Fruit fly (Drosophila melanogaster) whole organism, embryonic: Measurements from ENCODE around the gene Orp8.

Experiments used
- CG11247 ChIP-seq: fragments of 200-800 bp; sonication (Bioruptor generic); IDR thresholded peaks from 2 replicates; pipeline ENCODE4 v1.3.6; 2022; ENCODE audit warnings: missing biosample characterization, missing genetic modification characterization
- CG12236 ChIP-seq: fragments of 200-800 bp; sonication (Bioruptor generic); optimal IDR thresholded peaks from 2 replicates; lab custom pipeline; 2016; ENCODE audit warnings: missing biosample characterization, missing genetic modification characterization
- CG14667 ChIP-seq: fragments of 200-800 bp; sonication (Bioruptor generic); IDR thresholded peaks from 2 replicates; pipeline ENCODE4 v1.3.6; 2022; ENCODE audit warnings: missing biosample characterization, missing genetic modification characterization
- CG1792 ChIP-seq: fragments of 200-800 bp; sonication (Bioruptor generic); optimal IDR thresholded peaks from 2 replicates; lab custom pipeline; 2016; ENCODE audit warnings: missing biosample characterization, missing genetic modification characterization
- CG18262 ChIP-seq: fragments of 200-800 bp; optimal IDR thresholded peaks from 3 replicates; lab custom pipeline; 2019; ENCODE audit warnings: missing biosample characterization, mild to moderate bottlenecking, missing genetic modification characterization, moderate library complexity
- CG31388 ChIP-seq: fragments of 200-800 bp; sonication (Bioruptor generic); optimal IDR thresholded peaks from 2 replicates; lab custom pipeline; 2016; ENCODE audit warnings: missing biosample characterization, missing genetic modification characterization
- CG34224 ChIP-seq: fragments of 200-800 bp; sonication (Bioruptor generic); IDR thresholded peaks from 3 replicates; pipeline ENCODE4 v1.3.6; 2022; ENCODE audit warnings: missing biosample characterization, missing genetic modification characterization; ENCODE audit not compliant: partially characterized antibody
- CG4328 ChIP-seq: fragments of 200-800 bp; sonication (Bioruptor generic); optimal IDR thresholded peaks from 3 replicates; lab custom pipeline; 2017; ENCODE audit warnings: missing biosample characterization, missing genetic modification reagents, missing genetic modification characterization
- CG5953 ChIP-seq: fragments of 200-800 bp; sonication (Bioruptor generic); IDR thresholded peaks from 2 replicates; pipeline ENCODE4 v1.3.6; 2022; ENCODE audit warnings: missing biosample characterization, missing genetic modification characterization
- CG7372 ChIP-seq: fragments of 200-800 bp; sonication (Bioruptor generic); IDR thresholded peaks from 2 replicates; pipeline ENCODE4 v1.3.6; 2022; ENCODE audit warnings: missing biosample characterization, missing genetic modification characterization
- CG7745 ChIP-seq: fragments of 200-800 bp; sonication (Bioruptor generic); optimal IDR thresholded peaks from 2 replicates; lab custom pipeline; 2018; ENCODE audit warnings: missing biosample characterization, mild to moderate bottlenecking, missing genetic modification characterization, moderate library complexity
- CG9215 ChIP-seq: fragments of 200-800 bp; sonication (Bioruptor generic); IDR thresholded peaks from 2 replicates; pipeline ENCODE4 v1.3.6; 2022; ENCODE audit warnings: missing biosample characterization, missing genetic modification characterization
- CG9876 ChIP-seq: fragments of 200-800 bp; sonication (Bioruptor generic); optimal IDR thresholded peaks from 2 replicates; lab custom pipeline; 2016; ENCODE audit warnings: missing biosample characterization, missing genetic modification characterization
- CG9932 ChIP-seq: fragments of 200-800 bp; sonication (Bioruptor generic); IDR thresholded peaks from 2 replicates; pipeline ENCODE4 v1.3.6; 2022; ENCODE audit warnings: missing biosample characterization, missing genetic modification characterization
- Dbx ChIP-seq: fragments of 200-800 bp; sonication (Bioruptor generic); IDR thresholded peaks from 3 replicates; pipeline ENCODE4 v1.3.6; 2022; ENCODE audit warnings: missing biosample characterization, missing genetic modification characterization
- Hmr ChIP-seq: fragments of 200-800 bp; sonication (Bioruptor generic); optimal IDR thresholded peaks from 3 replicates; lab custom pipeline; 2017; ENCODE audit warnings: mild to moderate bottlenecking, missing biosample characterization, missing genetic modification reagents, missing genetic modification characterization
- MBD-R2 ChIP-seq: fragments of 200-800 bp; sonication (Bioruptor generic); IDR thresholded peaks from 2 replicates; pipeline ENCODE4 v1.3.6; 2022; ENCODE audit warnings: missing biosample characterization, missing genetic modification characterization
- Med ChIP-seq: fragments of 200-800 bp; sonication (Bioruptor generic); peaks from one replicate; lab custom pipeline; 2016; ENCODE audit warnings: missing biosample characterization, missing genetic modification characterization, mild to moderate bottlenecking, inconsistent platforms, moderate library complexity
- NC2β ChIP-seq: fragments of 200-800 bp; sonication (Bioruptor generic); optimal IDR thresholded peaks from 2 replicates; lab custom pipeline; 2016; ENCODE audit warnings: missing biosample characterization, missing genetic modification characterization
- Oli ChIP-seq: fragments of 200-800 bp; sonication (Bioruptor generic); optimal IDR thresholded peaks from 2 replicates; lab custom pipeline; 2018; ENCODE audit warnings: missing biosample characterization, mild to moderate bottlenecking, missing genetic modification characterization, moderate library complexity
- Ptx1 ChIP-seq: fragments of 200-800 bp; sonication (Bioruptor generic); IDR thresholded peaks from 2 replicates; pipeline ENCODE4 v1.3.6; 2022; ENCODE audit warnings: missing biosample characterization, missing genetic modification characterization
- Ravus ChIP-seq: fragments of 200-800 bp; sonication (Bioruptor generic); IDR thresholded peaks from 2 replicates; pipeline ENCODE4 v1.3.6; 2022; ENCODE audit warnings: missing biosample characterization, missing genetic modification characterization
- Rfx ChIP-seq: fragments of 200-800 bp; sonication (Bioruptor generic); IDR thresholded peaks from 2 replicates; pipeline ENCODE4 v1.3.6; 2022; ENCODE audit warnings: missing biosample characterization, missing genetic modification characterization
- ab ChIP-seq: fragments of 200-800 bp; sonication (Bioruptor generic); optimal IDR thresholded peaks from 2 replicates; lab custom pipeline; 2016; ENCODE audit warnings: missing biosample characterization, missing genetic modification characterization
- al ChIP-seq: fragments of 200-800 bp; sonication (Bioruptor generic); IDR thresholded peaks from 2 replicates; pipeline ENCODE4 v1.3.6; 2022; ENCODE audit warnings: missing biosample characterization, missing genetic modification characterization
- bbx ChIP-seq: fragments of 200-800 bp; sonication (Bioruptor generic); IDR thresholded peaks from 2 replicates; pipeline ENCODE4 v1.3.6; 2022; ENCODE audit warnings: missing biosample characterization, missing genetic modification characterization; ENCODE audit not compliant: partially characterized antibody
- crol ChIP-seq: fragments of 200-800 bp; sonication (Bioruptor generic); IDR thresholded peaks from 2 replicates; pipeline ENCODE4 v1.3.6; 2022; ENCODE audit warnings: missing biosample characterization, missing genetic modification characterization
- dysf ChIP-seq: fragments of 200-800 bp; sonication (Bioruptor generic); IDR thresholded peaks from 3 replicates; pipeline ENCODE4 v1.3.6; 2022; ENCODE audit warnings: missing biosample characterization, missing genetic modification characterization
- ftz-f1 ChIP-seq: fragments of 200-800 bp; sonication (Bioruptor generic); optimal IDR thresholded peaks from 2 replicates; lab custom pipeline; 2016; ENCODE audit warnings: missing biosample characterization, missing genetic modification characterization
- gfzf ChIP-seq: fragments of 200-800 bp; sonication (Bioruptor generic); optimal IDR thresholded peaks from 2 replicates; lab custom pipeline; 2016; ENCODE audit warnings: missing biosample characterization, mild to moderate bottlenecking, missing genetic modification characterization, moderate library complexity
- hb ChIP-seq: fragments of 200-800 bp; sonication (Bioruptor generic); IDR thresholded peaks from 3 replicates; pipeline ENCODE4 v1.3.6; 2022; ENCODE audit warnings: missing biosample characterization, missing genetic modification characterization; ENCODE audit not compliant: partially characterized antibody
- inv ChIP-seq: fragments of 200-800 bp; sonication (Bioruptor generic); IDR thresholded peaks from 2 replicates; pipeline ENCODE4 v1.3.6; 2022; ENCODE audit warnings: missing biosample characterization, missing genetic modification characterization; ENCODE audit not compliant: partially characterized antibody
- lab ChIP-seq: fragments of 200-800 bp; sonication (Bioruptor generic); optimal IDR thresholded peaks from 3 replicates; lab custom pipeline; 2017; ENCODE audit warnings: missing biosample characterization, missing genetic modification characterization, mild to moderate bottlenecking, moderate library complexity, missing genetic modification reagents
- nmo ChIP-seq: fragments of 200-800 bp; sonication (Bioruptor generic); optimal IDR thresholded peaks from 2 replicates; lab custom pipeline; 2018; ENCODE audit warnings: missing biosample characterization, mild to moderate bottlenecking, missing genetic modification characterization, moderate library complexity
- prd ChIP-seq, 3 experiments: fragments of >200 bp in 2 of 3; fragments of 200-800 bp in 1 of 3; sonication (Bioruptor generic) in 1 of 3; optimal IDR thresholded peaks in 2 of 3; IDR thresholded peaks in 1 of 3; 2 replicates in 2 of 3; 3 replicates in 1 of 3; pipeline versions ENCODE4 v1.3.6 to Lab custom; 2017 to 2022; ENCODE audit warnings: missing biosample characterization in 1 of 3, missing genetic modification characterization in 1 of 3
- ranshi ChIP-seq: fragments of 200-800 bp; sonication (Bioruptor generic); IDR thresholded peaks from 2 replicates; pipeline ENCODE4 v1.3.6; 2022; ENCODE audit warnings: missing biosample characterization, missing genetic modification characterization
- row ChIP-seq: fragments of 200-800 bp; sonication (Bioruptor generic); IDR thresholded peaks from 3 replicates; pipeline ENCODE4 v1.3.6; 2022; ENCODE audit warnings: missing biosample characterization, missing genetic modification characterization
- sd ChIP-seq: fragments of 200-800 bp; sonication (Bioruptor generic); optimal IDR thresholded peaks from 3 replicates; lab custom pipeline; 2018; ENCODE audit warnings: missing biosample characterization, mild to moderate bottlenecking, missing genetic modification characterization, moderate library complexity
- sima ChIP-seq: fragments of 200-800 bp; sonication (Bioruptor generic); optimal IDR thresholded peaks from 2 replicates; lab custom pipeline; 2016; ENCODE audit warnings: missing biosample characterization, missing genetic modification characterization
- slbo ChIP-seq: fragments of 200-800 bp; sonication (Bioruptor generic); IDR thresholded peaks from 2 replicates; pipeline ENCODE4 v1.3.6; 2022; ENCODE audit warnings: missing biosample characterization, missing genetic modification characterization
- stc ChIP-seq: fragments of 200-800 bp; sonication (Bioruptor generic); IDR thresholded peaks from 2 replicates; pipeline ENCODE4 v1.3.6; 2022; ENCODE audit warnings: missing biosample characterization, missing genetic modification characterization
- stwl ChIP-seq: fragments of 200-800 bp; sonication (Bioruptor generic); optimal IDR thresholded peaks from 3 replicates; lab custom pipeline; 2018; ENCODE audit warnings: missing biosample characterization, mild to moderate bottlenecking, missing genetic modification characterization, moderate library complexity
- vfl ChIP-seq: fragments of 200-800 bp; sonication (Bioruptor generic); optimal IDR thresholded peaks from 2 replicates; lab custom pipeline; 2016; ENCODE audit warnings: missing biosample characterization, missing genetic modification characterization
- vnd ChIP-seq: fragments of 200-800 bp; sonication (Bioruptor generic); IDR thresholded peaks from 3 replicates; pipeline ENCODE4 v1.3.6; 2022; ENCODE audit warnings: missing biosample characterization, missing genetic modification characterization; ENCODE audit not compliant: partially characterized antibody
- wor ChIP-seq: fragments of 200-800 bp; sonication (Bioruptor generic); IDR thresholded peaks from 2 replicates; pipeline ENCODE4 v1.3.6; 2022; ENCODE audit warnings: missing biosample characterization, missing genetic modification characterization
- zfh1 ChIP-seq: fragments of 200-800 bp; sonication (Bioruptor generic); IDR thresholded peaks from 3 replicates; pipeline ENCODE4 v1.3.6; 2022; ENCODE audit warnings: missing biosample characterization, missing genetic modification characterization

The Orp8 gene

DNA sequence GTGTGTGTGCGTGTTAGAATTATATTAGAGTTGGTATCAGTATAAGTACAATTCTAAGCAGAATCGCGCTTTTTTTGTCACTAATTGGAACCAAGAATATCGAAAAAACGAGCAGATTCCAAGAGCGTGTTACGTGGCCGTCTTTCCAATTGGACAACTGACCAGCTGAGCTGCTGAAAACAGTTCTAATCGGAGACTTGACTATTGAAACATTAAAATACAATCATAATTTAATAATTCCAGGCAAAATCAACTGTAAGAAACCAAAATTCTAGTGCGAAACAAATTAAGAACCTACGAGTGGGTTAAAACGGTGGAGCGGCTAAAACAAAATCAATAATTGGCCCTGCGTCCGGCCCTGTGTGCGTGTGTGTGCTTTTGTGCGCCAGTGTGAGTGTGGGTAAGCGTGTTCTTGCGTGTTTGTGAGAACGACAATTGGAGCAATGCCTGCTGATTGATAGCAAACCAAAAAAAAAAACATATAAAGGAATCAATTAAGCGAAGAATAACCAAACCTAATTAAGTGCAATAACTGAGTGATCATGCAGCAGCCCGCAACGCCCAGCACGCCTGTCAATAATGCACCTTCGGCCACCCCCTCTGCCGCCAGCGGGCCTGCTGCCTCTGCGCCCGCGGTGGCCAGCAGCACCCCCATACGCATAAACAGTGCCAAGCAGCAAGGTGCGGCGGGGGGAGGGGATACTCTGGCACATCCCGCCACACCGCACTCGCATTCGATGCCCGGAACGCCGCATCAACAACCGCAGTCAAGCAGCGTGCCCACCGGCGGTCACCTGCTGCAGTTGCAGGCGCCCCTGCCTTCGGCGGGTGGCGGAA, 735 bp downstream of the Orp8 start (continued):
- TF ChIP-seq sima (GFP tag; lab: Kevin White, UChicago) (no peak), gfzf (GFP tag; lab: Kevin White, UChicago) (no peak), vnd (no peak), sd (tag; lab: Kevin White, UChicago) (no peak), CG1792 (GFP tag; lab: Kevin White, UChicago) (no peak), Hmr (GFP tag; lab: Kevin White, UChicago) (no peak), hb (GFP tag; lab: Robert Waterston, UW) (no peak), CG4328 (peak; percentile 3), vfl (GFP tag; lab: Kevin White, UChicago) (no peak), CG18262 (tag; lab: Kevin White, UChicago) (no peak), CG9215 (GFP tag; lab: Robert Waterston, UW) (no peak), Ptx1 (GFP tag; lab: Robert Waterston, UW) (no peak), CG31388 (GFP tag; lab: Kevin White, UChicago) (no peak), stwl (tag; lab: Kevin White, UChicago) (no peak), ab (no peak), inv (GFP tag; lab: Robert Waterston, UW) (no peak), CG7745 (no peak), CG7372 (no peak), crol (peak; percentile 96), CG12236 (no peak)

DNA sequence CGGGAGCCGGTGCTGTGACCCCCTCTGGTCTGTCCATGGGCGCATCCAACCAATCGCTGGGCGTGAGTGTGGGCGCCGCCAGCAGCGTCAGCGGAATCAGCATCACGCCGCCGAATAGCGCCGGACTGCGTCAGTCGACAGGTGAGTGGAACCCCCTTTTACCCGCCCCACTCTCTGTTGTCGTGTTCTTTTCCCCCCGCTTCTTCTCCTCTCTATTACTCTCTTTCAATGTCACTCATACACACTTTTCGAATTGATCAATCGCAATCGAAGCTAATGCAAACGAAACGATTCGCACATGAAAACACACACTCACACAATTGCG, 1.3 kb downstream of the Orp8 start:
- TF ChIP-seq slbo (GFP tag; lab: Robert Waterston, UW) (peak; percentile 19; the same call in 1 of the 2 replicates), dysf (GFP tag; lab: Robert Waterston, UW) (0 out of 3 replicates have a peak, but pooled peaks have one; percentile 12), Rfx (GFP tag; lab: Robert Waterston, UW) (peak; percentile 41; the same call in 1 of the 2 replicates), ranshi (GFP tag; lab: Robert Waterston, UW) (peak; percentile 32; the same call in 1 of the 2 replicates), NC2β (GFP tag; lab: Kevin White, UChicago) (no peak), CG5953 (GFP tag; lab: Robert Waterston, UW) (0 out of 2 replicates have a peak, but pooled peaks have one; percentile 33), Med (GFP tag; lab: Kevin White, UChicago) (peak; percentile 60), CG9876 (GFP tag; lab: Kevin White, UChicago) (peak; percentile 23), stc (GFP tag; lab: Robert Waterston, UW) (0 out of 2 replicates have a peak, but pooled peaks have one; percentile 4), crol (peak; percentile 80), zfh1 (GFP tag; lab: Robert Waterston, UW) (0 out of 3 replicates have a peak, but pooled peaks have one; percentile 6), lab (GFP tag; lab: Kevin White, UChicago) (no peak), CG34224 (0 out of 3 replicates have a peak, but pooled peaks have one; percentile 8), Ptx1 (GFP tag; lab: Robert Waterston, UW) (0 out of 2 replicates have a peak, but pooled peaks have one; percentile 31), CG9932 (GFP tag; lab: Robert Waterston, UW) (0 out of 2 replicates have a peak, but pooled peaks have one; percentile 24), CG11247 (GFP tag; lab: Robert Waterston, UW) (peak; percentile 31; the same call in 1 of the 2 replicates), inv (GFP tag; lab: Robert Waterston, UW) (0 out of 2 replicates have a peak, but pooled peaks have one; percentile 19), Oli (no peak), bbx (GFP tag; lab: Robert Waterston, UW) (0 out of 2 replicates have a peak, but pooled peaks have one; percentile 4), MBD-R2 (GFP tag; lab: Robert Waterston, UW) (peak; percentile 25; the same call in 1 of the 2 replicates), al (GFP tag; lab: Robert Waterston, UW) (peak; percentile 1; the same call in 1 of the 2 replicates), CG14667 (GFP tag; lab: Robert Waterston, UW) (no peak), wor (GFP tag; lab: Robert Waterston, UW) (0 out of 2 replicates have a peak, but pooled peaks have one; percentile 32), Dbx (peak; percentile 48; the same call in 1 of the 3 replicates), prd (optimal IDR thresholded peaks at IDR 0.05; lab: Kevin White, UChicago) (no peak), prd (GFP tag; IDR thresholded peaks at IDR 0.05; lab: Robert Waterston, UW) (0 out of 3 replicates have a peak, but pooled peaks have one; percentile 18), row (GFP tag; lab: Robert Waterston, UW) (0 out of 3 replicates have a peak, but pooled peaks have one; percentile 4), ftz-f1 (GFP tag; lab: Kevin White, UChicago) (peak; percentile 33), Ravus (no peak), nmo (GFP tag; lab: Kevin White, UChicago) (no peak)
